Worm (Caenorhabditis elegans): ENCODE measurements around the gene cav-1.

DNA sequence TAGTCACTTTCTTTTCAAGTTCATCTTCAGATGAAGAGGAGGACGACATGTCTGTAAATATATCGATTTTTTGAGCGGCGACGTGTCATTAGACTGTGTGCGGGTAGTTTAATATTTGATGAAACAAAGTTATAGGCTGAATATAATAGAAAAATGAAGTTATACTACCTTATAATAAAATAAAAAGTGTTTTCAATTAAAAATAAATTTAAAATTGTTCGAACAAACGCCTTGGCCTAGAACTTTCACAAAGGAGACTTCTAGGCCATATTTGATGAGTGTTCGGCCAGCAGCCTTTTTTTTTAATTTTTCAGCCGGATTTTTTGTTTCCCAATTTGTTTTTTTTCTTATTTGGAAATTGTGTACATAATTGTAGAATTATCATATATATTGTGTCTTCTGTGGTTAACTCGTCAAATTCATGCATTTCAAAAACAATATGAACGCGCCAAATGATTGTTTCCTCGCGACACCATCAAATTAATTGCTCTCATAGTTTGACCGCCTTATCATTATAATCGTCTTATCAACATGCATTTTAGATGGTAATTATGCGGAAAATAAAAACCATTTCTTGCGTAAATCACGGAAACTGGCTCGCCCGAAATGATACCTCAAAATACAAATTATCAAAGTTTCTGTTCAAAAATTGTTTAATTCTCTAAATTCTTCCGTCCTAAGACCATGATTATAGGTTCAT is 25.1 kb downstream of the cav-1 start, which contains the start of gene T13F2.2:
- TF ChIP-seq nhr-12 (tag; optimal IDR thresholded peaks at IDR 0.05): no peak
- peak in 2 of 3 experiments; percentile 21 to 45 for TF ChIP-seq dpl-1 (GFP tag; optimal IDR thresholded peaks at IDR 0.05)
- TF ChIP-seq lir-3 (tag; optimal IDR thresholded peaks at IDR 0.05; ENCODE audit: poor library complexity): peak; percentile 63

Measured in whole organism, L1 larva.